Fruit fly (Drosophila melanogaster) Kc167 (cell line): ENCODE measurements around the gene rut.

ENCODE experiments used
- Myc ChIP-seq: fragments of >200 bp; optimal IDR thresholded peaks from 2 replicates; lab custom pipeline; 2017; ENCODE audit warnings: missing external identifiers
- Sin3A ChIP-seq: fragments of >200 bp; optimal IDR thresholded peaks from 2 replicates; lab custom pipeline; 2018; ENCODE audit warnings: missing external identifiers
- h ChIP-seq: fragments of >200 bp; optimal IDR thresholded peaks from 3 replicates; lab custom pipeline; 2018; ENCODE audit warnings: missing external identifiers
- insv ChIP-seq: fragments of >200 bp; optimal IDR thresholded peaks from 3 replicates; lab custom pipeline; 2018; ENCODE audit warnings: missing external identifiers
- psq ChIP-seq: fragments of >200 bp; optimal IDR thresholded peaks from 2 replicates; lab custom pipeline; 2017; ENCODE audit warnings: missing external identifiers
- ttk ChIP-seq: sonication (Bioruptor generic); optimal IDR thresholded peaks from 2 replicates; lab custom pipeline; 2017; ENCODE audit warnings: missing external identifiers

rut gene

dm6 chrX:14824690-14825469 is 993 bp downstream of the rut start:
- TF ChIP-seq Myc (lab: Kevin White, UChicago): no peak
- no peak for TF ChIP-seq psq (lab: Kevin White, UChicago)
- TF ChIP-seq ttk (lab: Kevin White, UChicago): no peak
- no peak for TF ChIP-seq Sin3A (lab: Kevin White, UChicago)
- TF ChIP-seq h: no peak
- no peak for TF ChIP-seq insv

DNA sequence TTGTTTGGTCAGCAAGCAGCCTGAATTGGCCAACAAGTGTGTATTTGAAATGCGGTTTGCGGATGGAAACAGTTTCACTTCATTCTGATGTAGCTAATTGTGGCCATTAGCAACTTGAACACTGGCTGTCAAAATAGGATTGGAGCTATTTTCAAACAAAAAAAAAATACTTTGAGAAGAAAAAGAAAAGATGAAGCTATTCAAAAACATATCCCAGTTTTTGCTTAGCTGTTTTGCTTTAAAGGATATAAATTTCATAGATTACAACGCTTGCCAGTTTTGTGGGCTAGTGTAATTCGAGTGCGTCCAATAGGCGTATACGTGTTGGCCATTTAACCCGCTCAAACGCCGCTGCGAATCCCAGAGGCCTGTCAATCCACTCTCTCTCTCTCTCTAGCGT is 13.6 kb downstream of the rut start:
- TF ChIP-seq psq (lab: Kevin White, UChicago) (no peak), insv (no peak), h (no peak), ttk (lab: Kevin White, UChicago) (no peak), Myc (lab: Kevin White, UChicago) (no peak), Sin3A (lab: Kevin White, UChicago) (no peak)

- TF ChIP-seq Myc (lab: Kevin White, UChicago) (no peak), insv (no peak), ttk (lab: Kevin White, UChicago) (no peak), Sin3A (lab: Kevin White, UChicago) (no peak), psq (lab: Kevin White, UChicago) (no peak), h (no peak)
Observed at dm6 chrX:14810433-14810832, 15.4 kb downstream of the rut start.

dm6 chrX:14805646-14806045 is 20.2 kb downstream of the rut start:
- TF ChIP-seq psq (lab: Kevin White, UChicago) (no peak), Myc (lab: Kevin White, UChicago) (no peak), h (no peak), Sin3A (lab: Kevin White, UChicago) (no peak), insv (no peak), ttk (lab: Kevin White, UChicago) (no peak)

DNA sequence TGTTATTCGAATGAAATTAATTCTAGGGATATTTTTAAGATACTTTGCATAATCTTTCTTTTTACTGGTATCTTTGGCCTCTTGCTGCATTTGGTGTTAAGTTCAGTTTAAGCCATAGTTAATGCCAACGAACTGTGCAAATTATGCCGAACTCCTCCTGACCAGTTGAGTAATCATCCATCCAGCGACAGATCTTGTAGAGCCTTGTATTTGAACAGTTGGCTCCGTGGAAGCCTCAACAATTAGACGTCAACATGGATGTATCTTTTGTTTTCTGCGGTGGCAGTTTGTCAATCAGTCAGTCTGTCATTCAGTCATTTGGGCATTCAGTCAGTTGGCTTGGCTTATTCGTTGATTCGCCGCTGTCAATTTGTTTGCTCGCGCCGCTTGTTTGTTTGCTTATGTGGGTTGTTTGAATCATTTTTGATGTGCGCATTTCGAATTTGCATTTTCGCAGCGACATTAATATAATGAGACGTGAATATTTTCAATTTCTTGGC is 23.2 kb downstream of the rut start:
- TF ChIP-seq Sin3A (lab: Kevin White, UChicago) (no peak), Myc (lab: Kevin White, UChicago) (no peak), ttk (lab: Kevin White, UChicago) (no peak), h (no peak), psq (lab: Kevin White, UChicago) (no peak)

dm6 chrX:14786451-14786850 is 39.4 kb downstream of the rut start, which contains the start of gene Ag5r:
Gene Ag5r, minus strand, starts transcription at chrX:14786551.
- TF ChIP-seq Sin3A (lab: Kevin White, UChicago) (no peak), Myc (lab: Kevin White, UChicago) (no peak), h (no peak), insv (no peak), psq (lab: Kevin White, UChicago) (no peak), ttk (lab: Kevin White, UChicago) (no peak)

- TF ChIP-seq ttk (lab: Kevin White, UChicago): no peak
- no peak for TF ChIP-seq h
- no peak for TF ChIP-seq Myc (lab: Kevin White, UChicago)
- TF ChIP-seq Sin3A (lab: Kevin White, UChicago): no peak
- no peak for TF ChIP-seq psq (lab: Kevin White, UChicago)
Observed at dm6 chrX:14784002-14784568, 41.8 kb downstream of the rut start, which contains the start of gene Ag5r2. Gene Ag5r2, minus strand, starts transcription at chrX:14784052.

- TF ChIP-seq h: no peak
- TF ChIP-seq insv: no peak
- no peak for TF ChIP-seq Sin3A (lab: Kevin White, UChicago)
- TF ChIP-seq ttk (lab: Kevin White, UChicago): no peak
- no peak for TF ChIP-seq Myc (lab: Kevin White, UChicago)
- TF ChIP-seq psq (lab: Kevin White, UChicago): no peak
Observed at dm6 chrX:14776474-14776873, 49.4 kb downstream of the rut start, which contains the start of gene CG5347. Gene CG5347, plus strand, starts transcription at chrX:14776774.

- TF ChIP-seq psq (lab: Kevin White, UChicago): no peak
- no peak for TF ChIP-seq Sin3A (lab: Kevin White, UChicago)
- TF ChIP-seq h: no peak
- TF ChIP-seq Myc (lab: Kevin White, UChicago): no peak
- no peak for TF ChIP-seq insv
- no peak for TF ChIP-seq ttk (lab: Kevin White, UChicago)
Observed at dm6 chrX:14775008-14775407, 50.9 kb downstream of the rut start, which contains the start of gene CG5334. Gene CG5334, plus strand, starts transcription at chrX:14775308.

DNA sequence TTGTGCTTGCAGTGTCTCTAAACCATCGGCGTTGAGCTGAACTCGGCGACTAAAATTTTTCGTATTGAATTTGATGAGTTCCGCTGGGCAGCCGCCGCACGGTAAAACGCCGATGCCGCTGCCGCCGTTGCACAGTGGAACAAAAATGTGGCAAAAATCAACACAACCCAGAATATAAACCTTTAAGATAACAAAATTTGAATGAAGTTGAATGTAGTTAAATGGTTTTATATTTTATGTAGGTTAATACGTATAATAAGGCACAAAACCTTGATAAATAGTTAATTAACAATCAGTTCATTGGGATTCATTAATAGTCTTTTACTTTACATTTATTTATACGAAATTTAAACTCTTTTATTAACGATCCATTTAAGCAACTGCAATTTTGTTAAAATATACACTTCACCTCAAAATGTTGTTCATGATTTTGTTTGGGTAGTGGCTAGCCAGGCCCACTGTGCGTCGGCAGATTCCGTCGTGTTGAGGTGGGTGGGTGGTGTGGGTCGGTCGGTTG is 60.1 kb downstream of the rut start, which contains the start of gene CG15890:
TSS of gene CG15890 (minus strand) at position 51 of the 517 bp plus-strand sequence.
- no peak for TF ChIP-seq h
- TF ChIP-seq psq (lab: Kevin White, UChicago): no peak
- no peak for TF ChIP-seq Myc (lab: Kevin White, UChicago)
- TF ChIP-seq Sin3A (lab: Kevin White, UChicago): no peak
- no peak for TF ChIP-seq ttk (lab: Kevin White, UChicago)
- no peak for TF ChIP-seq insv

dm6 chrX:14765024-14765423 is 60.8 kb downstream of the rut start:
- no peak for TF ChIP-seq insv
- no peak for TF ChIP-seq psq (lab: Kevin White, UChicago)
- TF ChIP-seq h: no peak
- TF ChIP-seq ttk (lab: Kevin White, UChicago): no peak
- no peak for TF ChIP-seq Myc (lab: Kevin White, UChicago)
- TF ChIP-seq Sin3A (lab: Kevin White, UChicago): no peak

- no peak for TF ChIP-seq h
- TF ChIP-seq ttk (lab: Kevin White, UChicago): no peak
- no peak for TF ChIP-seq psq (lab: Kevin White, UChicago)
- TF ChIP-seq insv: no peak
- no peak for TF ChIP-seq Sin3A (lab: Kevin White, UChicago)
- no peak for TF ChIP-seq Myc (lab: Kevin White, UChicago)
Observed at dm6 chrX:14751162-14751561, 74.7 kb downstream of the rut start.
